Worm (Caenorhabditis elegans): ENCODE results near the gene nipi-3.

DNA sequence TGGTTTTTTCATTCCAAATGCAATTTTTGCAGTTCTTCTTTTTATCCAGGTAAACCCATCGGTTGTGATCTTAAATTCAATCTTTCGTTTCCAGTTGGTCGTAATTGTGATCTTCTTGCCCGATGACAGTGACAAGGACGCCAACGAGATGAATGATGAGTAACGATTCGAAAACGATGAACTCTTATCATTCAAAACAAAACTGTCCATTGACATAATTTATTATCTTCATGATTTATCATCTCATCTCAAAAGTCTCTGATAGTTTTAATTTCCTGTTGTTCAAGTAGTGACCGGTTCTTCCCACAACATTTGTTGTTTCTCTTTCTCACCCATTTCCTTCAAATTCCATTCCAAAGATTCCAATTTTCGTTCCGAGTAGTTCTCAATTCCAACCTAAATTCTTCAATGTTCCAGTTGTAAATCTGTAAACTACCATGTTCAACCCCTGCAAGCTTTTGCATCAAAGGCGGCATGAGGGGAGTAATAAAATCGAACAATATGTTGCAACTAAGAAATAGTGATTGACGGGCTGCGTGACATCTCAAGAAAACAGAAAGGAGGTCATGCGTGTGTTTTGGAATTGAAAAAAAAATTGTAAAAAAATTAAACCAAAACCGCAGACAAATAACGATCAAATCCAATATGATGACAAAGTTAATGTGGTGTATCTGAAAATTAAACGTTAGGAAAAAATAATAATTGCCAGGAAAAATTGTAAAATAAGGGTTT, 18.5 kb downstream of the nipi-3 start:
- TF ChIP-seq snpc-4 (tag; optimal IDR thresholded peaks at IDR 0.05): no peak
- no peak for TF ChIP-seq daf-16 (GFP tag; optimal IDR thresholded peaks at IDR 0.05)
- no peak for TF ChIP-seq daf-16 (tag; optimal IDR thresholded peaks at IDR 0.05)
- TF ChIP-seq nhr-11 (tag; optimal IDR thresholded peaks at IDR 0.05): no peak
- TF ChIP-seq skn-1 (tag; optimal IDR thresholded peaks at IDR 0.05): no peak
- no peak for TF ChIP-seq jun-1 (tag; optimal IDR thresholded peaks at IDR 0.05)
- no peak for TF ChIP-seq nhr-10 (tag; optimal IDR thresholded peaks at IDR 0.05)
- TF ChIP-seq nhr-25 (tag; optimal IDR thresholded peaks at IDR 0.05; ENCODE audit: borderline replicate concordance, insufficient read depth): no peak
- TF ChIP-seq hlh-30 (tag; optimal IDR thresholded peaks at IDR 0.05; ENCODE audit: insufficient read depth): peak; percentile 4
- peak; percentile 88 for TF ChIP-seq aha-1 (tag)
- no peak for TF ChIP-seq D1046.2 (GFP tag; IDR thresholded peaks at IDR 0.05)

Measured in whole organism, L4 larva.